Worm (Caenorhabditis elegans): ENCODE data around the gene srd-31.

DNA sequence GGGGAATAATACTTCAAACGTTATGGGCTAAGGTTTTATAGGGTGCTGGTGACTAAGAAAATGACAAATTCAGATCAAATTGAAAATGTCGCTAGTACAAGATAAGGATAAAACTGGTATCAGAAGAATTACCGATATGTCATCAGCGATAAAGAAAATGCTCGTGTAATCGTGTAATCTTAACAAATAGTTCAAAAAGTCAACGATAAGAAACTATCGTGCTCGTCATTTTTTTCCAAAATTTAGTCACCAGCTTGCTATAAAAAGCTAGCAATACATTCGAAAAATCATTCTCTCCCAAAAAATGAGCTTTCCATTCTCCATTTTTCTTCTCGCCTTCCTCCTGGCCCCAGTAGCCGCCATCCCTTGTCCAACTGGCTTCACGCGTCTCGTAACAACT lies 3.2 kb upstream of the srd-31 start, which contains the start of gene clec-45:
- no peak for TF ChIP-seq pat-9 (tag; optimal IDR thresholded peaks at IDR 0.05)
- no peak for TF ChIP-seq K09A11.1 (tag; optimal IDR thresholded peaks at IDR 0.05; ENCODE audit: insufficient read depth)
- TF ChIP-seq sox-2 (GFP tag; IDR thresholded peaks at IDR 0.05): no peak
- TF ChIP-seq pqm-1 (tag; optimal IDR thresholded peaks at IDR 0.05): no peak
- TF ChIP-seq ama-1 (optimal IDR thresholded peaks at IDR 0.05): no peak
- TF ChIP-seq pha-4 (tag; optimal IDR thresholded peaks at IDR 0.05): no peak
- no peak for TF ChIP-seq unc-42 (tag; optimal IDR thresholded peaks at IDR 0.05)
- no peak for TF ChIP-seq fkh-6 (tag; optimal IDR thresholded peaks at IDR 0.05)
